Fruit fly (Drosophila melanogaster) whole organism, wandering third instar larva: Measurements from ENCODE around the gene Lgr4.

Experiments
- Abd-B ChIP-seq: fragments of >200 bp; optimal IDR thresholded peaks from 2 replicates; lab custom pipeline; 2017; ENCODE audit warnings: missing biosample characterization, missing genetic modification characterization
- CG32264 ChIP-seq: fragments of 200-800 bp; sonication (Bioruptor generic); optimal IDR thresholded peaks from 2 replicates; lab custom pipeline; 2016; ENCODE audit warnings: missing biosample characterization, missing genetic modification characterization
- CG9705 ChIP-seq: fragments of 200-800 bp; sonication (Bioruptor generic); optimal IDR thresholded peaks from 2 replicates; lab custom pipeline; 2018; ENCODE audit warnings: missing biosample characterization, mild to moderate bottlenecking, missing genetic modification characterization
- CrebA ChIP-seq: fragments of 200-800 bp; sonication (Bioruptor generic); optimal IDR thresholded peaks from 2 replicates; lab custom pipeline; 2016; ENCODE audit warnings: missing biosample characterization, mild to moderate bottlenecking, missing genetic modification characterization, borderline replicate concordance
- Dfd ChIP-seq: fragments of >200 bp; optimal IDR thresholded peaks from 2 replicates; lab custom pipeline; 2017; ENCODE audit warnings: missing biosample characterization, missing genetic modification characterization
- Dif ChIP-seq: fragments of 200-275, 200-300 bp; sonication (Bioruptor generic); optimal IDR thresholded peaks from 2 replicates; lab custom pipeline; 2018; ENCODE audit warnings: missing biosample characterization, missing genetic modification characterization; ENCODE audit not compliant: partially characterized antibody
- HLH106 ChIP-seq: fragments of 200-800 bp; optimal IDR thresholded peaks from 3 replicates; lab custom pipeline; 2019; ENCODE audit warnings: missing biosample characterization, mild to moderate bottlenecking, missing genetic modification characterization, moderate library complexity
- Hnf4 ChIP-seq: fragments of 200-800 bp; sonication (Bioruptor generic); optimal IDR thresholded peaks from 2 replicates; lab custom pipeline; 2016; ENCODE audit warnings: missing biosample characterization, mild to moderate bottlenecking, missing genetic modification characterization
- Hr83 ChIP-seq: fragments of 200-300 bp; sonication (Bioruptor generic); optimal IDR thresholded peaks from 2 replicates; lab custom pipeline; 2016; ENCODE audit warnings: missing biosample characterization, mild to moderate bottlenecking, missing genetic modification characterization, moderate library complexity; ENCODE audit not compliant: poor library complexity, severe bottlenecking
- Jra ChIP-seq: sonication (Bioruptor generic); optimal IDR thresholded peaks from 2 replicates; lab custom pipeline; 2016; ENCODE audit warnings: missing biosample characterization, missing genetic modification characterization
- Mio ChIP-seq: sonication (Bioruptor generic); optimal IDR thresholded peaks from 2 replicates; lab custom pipeline; 2016; ENCODE audit warnings: missing biosample characterization, missing genetic modification characterization
- Myc ChIP-seq: fragments of >200 bp; optimal IDR thresholded peaks from 2 replicates; lab custom pipeline; 2017
- N ChIP-seq: fragments of >200 bp; optimal IDR thresholded peaks from 2 replicates; lab custom pipeline; 2018; ENCODE audit warnings: missing biosample characterization, missing external identifiers, missing genetic modification characterization
- Rel ChIP-seq, 2 experiments: fragments of 200-800 bp; sonication (Bioruptor generic) in 1 of 2; optimal IDR thresholded peaks; 2 replicates in 1 of 2; 3 replicates in 1 of 2; lab custom pipeline; 2016 to 2019; ENCODE audit warnings: mild to moderate bottlenecking in 2 of 2, missing biosample characterization in 2 of 2, missing genetic modification characterization in 2 of 2, moderate library complexity in 1 of 2
- Sp1 ChIP-seq: fragments of 200-800 bp; sonication (Bioruptor generic); optimal IDR thresholded peaks from 3 replicates; lab custom pipeline; 2019; ENCODE audit warnings: missing biosample characterization, mild to moderate bottlenecking, missing genetic modification characterization, moderate library complexity
- Vsx2 ChIP-seq: fragments of 200-300, 225-300 bp; sonication (Bioruptor generic); optimal IDR thresholded peaks from 2 replicates; lab custom pipeline; 2018; ENCODE audit warnings: missing biosample characterization, missing genetic modification characterization; ENCODE audit not compliant: partially characterized antibody
- br ChIP-seq: fragments of 200-800 bp; sonication (Bioruptor generic); optimal IDR thresholded peaks from 2 replicates; lab custom pipeline; 2016; ENCODE audit warnings: missing biosample characterization, missing genetic modification characterization
- brk ChIP-seq: fragments of 200-800 bp; sonication (Bioruptor generic); optimal IDR thresholded peaks from 2 replicates; lab custom pipeline; 2016; ENCODE audit warnings: missing biosample characterization, mild to moderate bottlenecking, missing genetic modification characterization
- dmrt93B ChIP-seq: fragments of 200-800 bp; sonication (Bioruptor generic); optimal IDR thresholded peaks from 2 replicates; lab custom pipeline; 2018; ENCODE audit warnings: missing biosample characterization, mild to moderate bottlenecking, missing genetic modification characterization
- ey ChIP-seq: fragments of 200-800 bp; sonication (Bioruptor generic); optimal IDR thresholded peaks from 2 replicates; lab custom pipeline; 2016; ENCODE audit warnings: missing biosample characterization, missing genetic modification characterization
- foxo ChIP-seq, 2 experiments: fragments of 200-800 bp; sonication (Bioruptor generic); optimal IDR thresholded peaks; 2 replicates in 1 of 2; 3 replicates in 1 of 2; lab custom pipeline; 2016 to 2017; ENCODE audit warnings: missing biosample characterization in 2 of 2, missing genetic modification characterization in 2 of 2
- fru ChIP-seq: fragments of 200-800 bp; sonication (Bioruptor generic); optimal IDR thresholded peaks from 3 replicates; lab custom pipeline; 2016; ENCODE audit warnings: missing biosample characterization, mild to moderate bottlenecking, missing genetic modification characterization
- h ChIP-seq: fragments of 200-800 bp; sonication (Bioruptor generic); optimal IDR thresholded peaks from 3 replicates; lab custom pipeline; 2016; ENCODE audit warnings: missing biosample characterization, mild to moderate bottlenecking, missing genetic modification characterization
- pan ChIP-seq: fragments of >200 bp; optimal IDR thresholded peaks from 2 replicates; lab custom pipeline; 2017
- psq ChIP-seq: fragments of 200-800 bp; sonication (Bioruptor generic); optimal IDR thresholded peaks from 3 replicates; lab custom pipeline; 2017; ENCODE audit warnings: missing biosample characterization, mild to moderate bottlenecking, missing genetic modification characterization, moderate library complexity
- sage ChIP-seq: fragments of 200-800 bp; sonication (Bioruptor generic); optimal IDR thresholded peaks from 2 replicates; lab custom pipeline; 2016; ENCODE audit warnings: missing biosample characterization, mild to moderate bottlenecking, missing genetic modification characterization
- sv ChIP-seq: fragments of 200-800 bp; sonication (Bioruptor generic); optimal IDR thresholded peaks from 3 replicates; lab custom pipeline; 2016; ENCODE audit warnings: missing biosample characterization, missing genetic modification characterization
- usp ChIP-seq: fragments of >200 bp; optimal IDR thresholded peaks from 2 replicates; lab custom pipeline; 2017; ENCODE audit warnings: missing biosample characterization, missing genetic modification characterization
- woc ChIP-seq: sonication (Bioruptor generic); optimal IDR thresholded peaks from 2 replicates; lab custom pipeline; 2016; ENCODE audit warnings: missing biosample characterization, mild to moderate bottlenecking, missing genetic modification characterization

The Lgr4 gene

DNA sequence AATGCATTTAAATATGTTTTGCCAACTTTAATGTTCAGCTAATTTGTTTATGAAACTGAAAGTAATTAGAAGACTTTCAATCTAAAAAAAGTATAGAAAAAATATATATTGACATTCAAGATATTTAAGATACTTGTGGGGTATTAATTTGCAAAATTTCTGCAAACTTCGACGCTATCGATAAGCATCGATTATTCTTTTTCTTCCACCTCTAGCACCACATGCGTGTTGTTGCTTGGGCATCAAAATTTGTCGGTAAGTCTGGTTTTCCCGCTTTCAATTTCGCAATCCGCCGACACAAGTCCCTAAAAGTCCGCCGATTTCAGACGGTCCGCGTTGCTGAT is 23.1 kb upstream of the Lgr4 start, which contains the start of gene REG:
TSS of gene REG (plus strand) at position 188 of the 344 bp plus-strand sequence.
- TF ChIP-seq woc (GFP tag; lab: Kevin White, UChicago) (no peak), sv (no peak), Jra (GFP tag; lab: Kevin White, UChicago) (no peak), N (GFP tag; lab: Kevin White, UChicago) (no peak), dmrt93B (GFP tag; lab: Kevin White, UChicago) (no peak), CrebA (GFP tag; lab: Kevin White, UChicago) (no peak)

DNA sequence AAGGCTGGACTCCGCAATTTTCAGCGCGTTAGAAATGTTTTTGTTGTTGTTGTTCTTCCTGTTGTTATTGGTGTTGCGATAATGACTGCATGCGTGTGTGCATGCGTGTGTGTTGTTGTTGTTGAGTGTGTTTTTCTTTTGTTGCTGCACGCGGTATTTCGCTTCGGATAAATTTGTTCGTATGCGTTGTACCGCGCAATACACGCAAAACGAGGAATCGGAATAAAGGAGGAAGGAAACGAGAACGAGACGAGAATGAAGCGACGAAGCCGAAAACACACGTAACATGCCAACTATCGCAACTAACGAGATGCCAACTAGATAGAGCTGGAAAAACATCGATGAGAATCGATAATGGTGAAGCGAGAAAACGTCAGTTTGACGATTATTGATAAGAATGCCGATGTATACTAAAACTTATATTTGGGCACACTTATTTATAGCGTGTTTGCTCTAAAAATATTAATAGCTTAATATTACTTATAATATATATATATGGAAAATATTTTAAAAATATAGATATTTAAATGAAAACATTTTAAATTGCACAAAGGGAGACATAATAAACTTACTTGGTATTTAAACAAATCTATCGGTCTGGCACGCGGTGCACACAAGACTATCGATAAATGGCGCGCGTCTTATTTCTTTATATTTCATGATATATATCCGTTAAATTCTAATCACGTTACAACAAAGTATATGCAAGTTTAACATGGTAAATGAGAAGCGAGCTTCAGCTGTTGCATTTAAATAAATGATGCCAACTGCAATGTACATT is 22.6 kb upstream of the Lgr4 start, which contains the start of gene sno:
TSS of gene sno (minus strand) at position 318 of the 781 bp plus-strand sequence.
- TF ChIP-seq sv = no peak
- no peak for TF ChIP-seq Hnf4 (GFP tag; lab: Kevin White, UChicago)
- peak; percentile 24 for TF ChIP-seq brk (GFP tag; lab: Kevin White, UChicago)
- no peak for TF ChIP-seq br (GFP tag; lab: Kevin White, UChicago)
- TF ChIP-seq Mio (GFP tag; lab: Kevin White, UChicago) = no peak
- no peak for TF ChIP-seq N (GFP tag; lab: Kevin White, UChicago)
- TF ChIP-seq Myc (lab: Kevin White, UChicago) = peak; percentile 60
- TF ChIP-seq HLH106 (tag; lab: Kevin White, UChicago) = no peak
- no peak for TF ChIP-seq h (GFP tag; lab: Kevin White, UChicago)
- TF ChIP-seq woc (GFP tag; lab: Kevin White, UChicago) = no peak
- TF ChIP-seq CG32264 (GFP tag; lab: Kevin White, UChicago) = no peak
- no peak for TF ChIP-seq fru (GFP tag; lab: Kevin White, UChicago)
- TF ChIP-seq psq (GFP tag; lab: Kevin White, UChicago) = peak; percentile 7
- TF ChIP-seq Vsx2 (GFP tag; lab: Kevin White, UChicago) = no peak

DNA sequence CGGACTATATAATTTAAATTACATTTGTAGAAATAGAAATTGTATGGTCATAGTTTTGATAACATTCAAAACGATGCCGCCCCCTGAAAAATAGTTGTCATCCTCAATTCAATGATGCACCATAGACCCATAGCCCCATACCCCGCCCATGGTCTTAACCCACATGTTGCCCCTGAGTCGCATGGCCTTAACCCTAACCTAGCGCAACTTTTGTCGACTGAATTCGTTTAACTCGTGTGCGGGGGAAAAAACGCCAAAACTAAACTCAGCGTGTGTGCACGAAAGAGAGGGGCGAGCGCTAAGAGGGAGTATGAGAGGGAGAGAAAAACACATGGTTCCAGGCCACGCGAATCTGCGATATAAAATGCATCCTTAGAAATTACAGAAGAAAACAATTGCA is 21.5 kb upstream of the Lgr4 start:
- TF ChIP-seq foxo (GFP tag; optimal IDR thresholded peaks at IDR 0.05; lab: Kevin White, UChicago) = no peak
- no peak for TF ChIP-seq Dfd (GFP tag; lab: Kevin White, UChicago)
- TF ChIP-seq CG32264 (GFP tag; lab: Kevin White, UChicago) = no peak
- TF ChIP-seq sage (GFP tag; lab: Kevin White, UChicago) = no peak
- TF ChIP-seq Mio (GFP tag; lab: Kevin White, UChicago) = no peak
- no peak for TF ChIP-seq fru (GFP tag; lab: Kevin White, UChicago)
- TF ChIP-seq br (GFP tag; lab: Kevin White, UChicago) = no peak
- TF ChIP-seq, all 38 proteins: peak for 0

DNA sequence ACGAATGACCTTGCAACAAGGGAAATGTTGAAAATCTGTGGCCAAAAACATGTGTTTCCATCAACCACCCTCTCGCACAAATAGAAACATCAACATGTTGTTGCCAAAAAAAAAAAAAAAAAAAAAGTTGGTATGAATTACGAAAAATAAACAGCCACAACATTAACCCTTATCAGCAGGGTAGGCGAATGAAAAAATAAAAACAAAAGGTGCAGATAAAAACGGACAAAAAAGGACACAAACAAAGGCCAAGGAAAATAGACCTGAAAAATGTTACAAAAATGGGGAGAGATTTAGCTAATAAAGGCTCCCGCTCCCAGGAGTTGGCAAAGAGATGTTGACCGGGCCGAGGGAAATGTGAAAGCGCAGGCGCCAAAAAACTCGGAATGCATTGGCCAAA is 20.4 kb upstream of the Lgr4 start:
- TF ChIP-seq Jra (GFP tag; lab: Kevin White, UChicago) = no peak
- peak; percentile 53 for TF ChIP-seq Sp1 (GFP tag; lab: Kevin White, UChicago)

DNA sequence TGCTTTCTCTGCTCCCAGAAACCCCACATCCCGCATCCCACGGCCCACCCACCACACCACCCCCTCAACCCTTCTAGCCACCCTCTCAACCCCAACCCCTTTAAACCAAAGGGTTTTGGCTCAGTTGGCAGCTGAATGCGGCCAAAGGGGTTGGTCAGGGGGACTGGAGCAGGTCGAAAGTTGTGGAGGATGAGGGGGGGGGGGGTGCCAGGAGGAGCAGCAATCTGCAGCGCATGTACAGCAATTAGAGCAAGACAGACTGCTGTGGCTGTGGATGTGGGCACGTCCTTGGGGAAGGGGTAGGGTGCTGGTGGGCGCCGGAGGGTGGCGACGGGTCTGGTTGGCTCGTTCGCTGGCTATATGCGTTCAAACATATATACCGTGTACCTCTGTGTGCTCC is 19.6 kb upstream of the Lgr4 start:
- TF ChIP-seq ey (GFP tag; lab: Kevin White, UChicago) (no peak), CG32264 (GFP tag; lab: Kevin White, UChicago) (no peak), Rel (GFP tag; optimal IDR thresholded peaks at IDR 0.05; lab: Kevin White, UChicago) (no peak), Rel (tag; optimal IDR thresholded peaks at IDR 0.05; lab: Kevin White, UChicago) (no peak), pan (lab: Kevin White, UChicago) (no peak), usp (GFP tag; lab: Kevin White, UChicago) (no peak), Sp1 (GFP tag; lab: Kevin White, UChicago) (no peak), Vsx2 (GFP tag; lab: Kevin White, UChicago) (no peak), Abd-B (GFP tag; lab: Kevin White, UChicago) (no peak), CG9705 (no peak), CrebA (GFP tag; lab: Kevin White, UChicago) (no peak), dmrt93B (GFP tag; lab: Kevin White, UChicago) (no peak), Dif (GFP tag; lab: Kevin White, UChicago) (no peak), Hr83 (no peak)
